Fruit fly (Drosophila melanogaster): ENCODE measurements around the gene Ir85a.
A peak's percentile ranks its signal among the peaks of the same experiment; 100 is the strongest.

DNA sequence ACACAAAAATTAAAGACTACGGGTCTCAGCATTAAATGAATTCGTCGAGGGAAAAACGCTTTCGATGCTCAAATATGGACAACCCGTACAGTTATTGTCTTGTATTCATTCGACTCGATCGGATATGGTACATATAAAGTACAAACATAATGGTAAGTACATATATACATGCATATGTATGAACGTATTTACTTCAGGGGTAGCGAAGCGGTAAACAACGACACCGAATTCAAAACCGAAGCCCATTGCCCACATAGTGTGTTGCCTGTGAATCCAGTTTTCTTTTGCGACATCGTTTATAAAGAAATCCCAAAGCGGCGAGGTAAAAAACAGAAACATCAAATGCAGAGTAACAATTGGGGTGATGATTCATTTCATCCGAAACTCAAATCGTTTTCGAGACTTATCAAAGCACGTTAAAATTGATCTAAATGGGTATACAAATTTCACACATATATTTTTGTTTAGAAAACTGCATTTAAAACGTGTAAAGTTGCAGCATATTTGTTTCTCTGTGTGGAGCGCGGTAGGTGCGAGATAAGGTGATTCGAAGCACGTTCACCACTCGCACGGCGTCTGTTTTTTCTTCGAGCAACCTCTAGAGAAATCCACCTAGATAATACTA lies 18.0 kb downstream of the Ir85a start:
- TF ChIP-seq vvl (GFP tag; IDR thresholded peaks at IDR 0.05) (peak; percentile 83), CG3407 (GFP tag; optimal IDR thresholded peaks at IDR 0.05) (no peak), CG11504 (tag; optimal IDR thresholded peaks at IDR 0.05) (peak; percentile 44), Dll (GFP tag; IDR thresholded peaks at IDR 0.05; ENCODE audit: partially characterized antibody) (no peak), grn (GFP tag; optimal IDR thresholded peaks at IDR 0.05) (peak; percentile 50), zfh1 (GFP tag; IDR thresholded peaks at IDR 0.05) (peak; percentile 57; the same call in 2 of the 3 replicates), Dbx (GFP tag; IDR thresholded peaks at IDR 0.05) (0 out of 3 replicates have a peak, but pooled peaks have one; percentile 54), CG2199 (GFP tag; IDR thresholded peaks at IDR 0.05) (peak; percentile 85), gem (tag; optimal IDR thresholded peaks at IDR 0.05) (peak; percentile 66), Sry-δ (GFP tag; optimal IDR thresholded peaks at IDR 0.05) (no peak)

Measured in whole organism, embryonic.